Worm (Caenorhabditis elegans) whole organism, L4/young adult: ENCODE results near the gene ZC412.3.

Experiments used
- W03F9.2 ChIP-seq: fragments of 150-350 bp; optimal IDR thresholded peaks from 2 replicates; lab custom pipeline; 2014; ENCODE audit warnings: missing biosample characterization, missing genetic modification characterization
- him-1 ChIP-seq: sonication (generic microtip); optimal IDR thresholded peaks from 2 replicates; lab custom pipeline; 2016; ENCODE audit warnings: missing genotype, missing genetic modification reagents, missing genetic modification characterization, missing compliant biosample characterization

DNA sequence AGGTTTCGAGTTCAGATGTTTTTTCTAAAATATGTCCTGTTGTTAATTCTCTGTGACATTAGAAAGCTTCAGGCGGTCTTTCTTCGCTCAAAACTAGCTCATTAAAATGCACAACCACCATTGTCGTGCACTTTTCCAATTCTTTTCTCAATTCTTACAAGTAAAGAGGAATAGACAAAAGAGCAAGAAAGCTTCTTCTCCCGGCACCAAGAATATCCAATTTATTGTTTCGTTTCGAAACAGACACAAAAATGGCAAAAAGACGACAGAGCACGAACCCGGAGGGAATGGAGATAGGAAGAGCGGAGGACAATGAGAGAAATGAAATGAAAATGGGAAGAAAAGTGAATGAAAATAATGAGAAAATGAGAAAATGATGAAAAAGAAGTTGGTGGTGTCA lies 18.7 kb downstream of the ZC412.3 start:
- no peak for TF ChIP-seq him-1 (tag; lab: Kevin White, UChicago)
- TF ChIP-seq W03F9.2: no peak
